Worm (Caenorhabditis elegans): ENCODE measurements around the gene str-5.
"Not testable (repeated sequence)": the region's sequence is repeated elsewhere in the genome, so short reads cannot be mapped to it uniquely, and the experiment has no call there.

Gene str-5

ce11 chrV:15741851-15742250, 11.2 kb upstream of the str-5 start, which contains the start of gene str-18:
Gene str-18 (minus strand): TSS chrV:15741951.
- TF ChIP-seq unc-62 (GFP tag; optimal IDR thresholded peaks at IDR 0.05), result no peak

DNA sequence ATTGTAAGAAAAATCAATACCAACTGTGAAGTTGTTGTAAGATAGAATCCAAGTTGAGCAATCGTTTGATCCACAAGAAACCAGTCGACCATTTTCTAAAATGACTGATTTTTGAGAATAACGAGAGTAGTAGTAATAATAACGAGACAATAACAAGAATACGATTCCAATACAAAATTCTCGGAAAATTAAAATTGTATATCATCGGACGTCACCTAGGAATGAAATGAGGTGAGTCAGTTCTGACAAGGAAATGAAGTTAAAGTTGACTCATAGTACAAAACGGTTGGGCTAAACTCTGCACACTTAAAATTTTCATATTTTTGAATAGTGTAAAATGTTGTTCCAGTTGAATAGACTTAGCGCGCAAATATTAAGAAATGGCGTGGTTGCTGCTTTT, 8.7 kb upstream of the str-5 start, which contains the start of gene str-19:
TSS of gene str-19 (minus strand) at position 101 of the 400 bp plus-strand sequence.
- not testable (repeated sequence) for TF ChIP-seq unc-62 (GFP tag; optimal IDR thresholded peaks at IDR 0.05)

DNA sequence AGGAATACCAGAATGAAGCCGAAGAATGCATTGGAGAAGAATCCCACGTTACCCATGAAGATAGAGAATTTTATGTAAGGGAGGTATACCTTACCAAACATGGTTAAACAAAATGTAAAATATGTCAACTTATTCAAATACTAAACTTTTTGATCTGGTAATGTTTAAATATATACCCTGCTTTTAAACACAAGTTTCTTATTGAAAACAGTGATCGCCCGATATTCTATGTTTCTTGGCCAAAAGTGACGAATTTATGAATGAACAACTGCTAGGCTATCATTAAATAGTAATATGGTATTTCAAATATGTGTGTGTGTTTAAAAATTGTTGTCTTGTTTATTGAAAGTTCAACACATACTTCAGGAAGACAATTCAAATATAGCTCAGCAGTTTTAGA, 4.7 kb upstream of the str-5 start, which contains the start of gene T23D5.8:
TSS of gene T23D5.8 (minus strand) at position 101 of the 400 bp plus-strand sequence.
- TF ChIP-seq unc-62 (GFP tag; optimal IDR thresholded peaks at IDR 0.05), result not testable (repeated sequence)

DNA sequence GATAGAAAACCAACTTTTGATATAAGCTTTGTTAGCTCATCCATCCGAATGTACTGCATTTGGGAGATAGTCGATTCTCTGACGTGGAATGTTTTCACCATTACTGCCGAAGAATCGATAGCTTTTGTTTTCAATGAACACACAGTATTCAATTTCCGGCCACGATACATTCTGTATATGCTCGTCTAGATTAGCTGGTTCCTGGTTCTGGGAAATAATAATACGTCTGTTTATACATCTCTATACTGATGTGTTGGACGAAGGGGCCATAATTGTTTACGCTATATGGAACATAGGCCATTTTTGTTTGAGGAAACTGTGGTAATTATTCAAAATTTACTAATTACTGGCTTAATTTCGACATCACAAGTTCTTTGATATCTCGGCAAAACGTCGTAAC, 2.9 kb upstream of the str-5 start, which contains the start of gene str-6:
TSS of gene str-6 (minus strand) at position 101 of the 400 bp plus-strand sequence.
- no peak for TF ChIP-seq unc-62 (GFP tag; optimal IDR thresholded peaks at IDR 0.05)

ce11 chrV:15752049-15752448, 992 bp upstream of the str-5 start, which contains the start of gene str-43:
Gene str-43 (minus strand): TSS chrV:15752149.
- TF ChIP-seq unc-62 (GFP tag; optimal IDR thresholded peaks at IDR 0.05), result no peak

- TF ChIP-seq unc-62 (GFP tag; optimal IDR thresholded peaks at IDR 0.05), result not testable (repeated sequence)
Observed at ce11 chrV:15754731-15755130, 1.7 kb downstream of the str-5 start, which contains the start of gene str-8. Gene str-8 (plus strand): TSS chrV:15755031.

DNA sequence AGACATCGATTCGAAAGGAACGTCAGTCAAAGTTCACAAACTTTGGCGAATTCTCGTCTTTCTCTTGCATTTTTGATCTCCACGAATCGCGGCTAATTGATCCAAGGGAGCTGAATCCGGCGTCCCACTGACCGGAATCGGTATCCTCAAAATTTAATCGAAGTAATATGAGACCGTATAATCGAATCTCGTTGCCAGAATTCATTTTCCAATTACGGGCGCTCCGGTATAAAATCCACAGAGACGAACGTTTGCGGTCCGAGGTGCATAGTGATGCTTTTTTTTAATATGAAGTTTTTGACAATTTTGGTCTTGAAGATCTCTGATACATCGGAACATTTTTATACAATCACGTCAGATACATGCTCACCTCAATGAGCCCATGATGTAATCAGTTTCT, 4.6 kb downstream of the str-5 start:
- no peak for TF ChIP-seq unc-62 (GFP tag; optimal IDR thresholded peaks at IDR 0.05)

- TF ChIP-seq unc-62 (GFP tag; optimal IDR thresholded peaks at IDR 0.05), result no peak
Observed at ce11 chrV:15758449-15758848, 5.4 kb downstream of the str-5 start, which contains the start of gene str-9. Gene str-9 (plus strand): TSS chrV:15758749.

DNA sequence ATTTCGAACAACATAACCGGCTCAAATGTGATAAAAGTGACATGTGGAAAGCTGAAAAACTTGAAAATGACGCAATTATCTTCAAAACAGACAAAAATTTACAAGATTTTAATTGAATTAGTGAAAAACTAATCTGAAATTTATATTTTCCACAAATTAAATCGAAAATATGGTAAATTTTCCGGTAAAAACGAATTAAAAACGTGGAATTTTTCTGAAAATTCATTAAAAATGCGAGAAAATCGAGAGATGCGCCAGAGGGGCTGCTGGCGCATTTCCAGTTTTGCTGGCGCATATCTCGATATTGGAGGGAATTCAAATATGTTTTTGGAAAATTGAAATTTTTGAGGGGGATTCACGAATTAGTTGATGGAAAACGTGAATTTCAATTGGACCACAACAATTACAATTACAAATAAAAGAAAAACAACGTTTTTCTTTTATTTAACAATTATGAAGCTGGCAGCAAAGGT, 13.1 kb downstream of the str-5 start, which contains the start of the genes haf-3 and F57A10.2:
TSS of gene haf-3 (minus strand) at position 51 of the 473 bp plus-strand sequence.
TSS of gene F57A10.2 (plus strand) at position 454 of the 473 bp plus-strand sequence.
- no peak for TF ChIP-seq unc-62 (GFP tag; optimal IDR thresholded peaks at IDR 0.05)

ce11 chrV:15769072-15769471, 16.0 kb downstream of the str-5 start, which contains the start of gene F57A10.4:
Gene F57A10.4 (plus strand): TSS chrV:15769438.
- TF ChIP-seq unc-62 (GFP tag; optimal IDR thresholded peaks at IDR 0.05), result no peak

DNA sequence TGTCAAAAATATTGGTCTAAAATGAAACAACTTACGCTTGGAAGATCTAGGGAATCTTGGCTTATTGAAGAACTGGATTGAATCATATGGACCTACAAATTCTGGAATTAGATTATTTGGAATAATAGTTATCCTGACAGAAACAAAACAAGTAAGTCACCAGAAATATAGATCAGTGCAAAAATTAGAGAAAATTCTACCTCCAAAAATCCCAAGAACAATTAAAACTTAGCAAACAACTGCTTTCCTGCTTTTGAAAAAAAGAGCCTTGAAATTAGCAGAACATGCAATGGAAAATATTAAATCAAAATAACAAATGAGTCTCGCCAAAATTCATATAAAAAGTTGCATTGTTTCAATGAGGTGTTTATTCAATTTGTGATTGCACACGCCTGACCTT, 20.1 kb downstream of the str-5 start, which contains the start of gene nhr-60:
TSS of gene nhr-60 (minus strand) at position 101 of the 400 bp plus-strand sequence.
- no peak for TF ChIP-seq unc-62 (GFP tag; optimal IDR thresholded peaks at IDR 0.05)

DNA sequence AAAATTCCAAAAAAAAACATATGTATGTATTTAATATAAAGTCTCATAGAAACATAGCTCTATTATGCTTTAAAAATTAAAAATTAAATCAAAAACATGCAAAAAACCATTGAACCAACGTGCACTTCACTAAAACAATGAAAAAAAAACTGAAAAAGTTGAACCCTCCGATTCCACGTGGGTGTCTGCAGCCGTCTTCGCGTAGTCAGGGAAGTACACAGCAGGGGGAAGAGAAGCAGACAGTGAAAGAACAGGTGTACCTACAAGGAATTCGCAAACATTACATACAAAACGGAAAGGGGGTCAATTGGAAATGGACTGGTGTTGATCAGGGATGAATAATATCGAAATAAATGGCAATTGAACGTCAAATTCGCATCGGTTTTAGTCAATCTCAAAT, 20.9 kb downstream of the str-5 start:
- TF ChIP-seq unc-62 (GFP tag; optimal IDR thresholded peaks at IDR 0.05), result no peak

- no peak for TF ChIP-seq unc-62 (GFP tag; optimal IDR thresholded peaks at IDR 0.05)
Observed at ce11 chrV:15776651-15777050, 23.6 kb downstream of the str-5 start, which contains the start of gene nhr-283. Gene nhr-283 (minus strand): TSS chrV:15776751.

DNA sequence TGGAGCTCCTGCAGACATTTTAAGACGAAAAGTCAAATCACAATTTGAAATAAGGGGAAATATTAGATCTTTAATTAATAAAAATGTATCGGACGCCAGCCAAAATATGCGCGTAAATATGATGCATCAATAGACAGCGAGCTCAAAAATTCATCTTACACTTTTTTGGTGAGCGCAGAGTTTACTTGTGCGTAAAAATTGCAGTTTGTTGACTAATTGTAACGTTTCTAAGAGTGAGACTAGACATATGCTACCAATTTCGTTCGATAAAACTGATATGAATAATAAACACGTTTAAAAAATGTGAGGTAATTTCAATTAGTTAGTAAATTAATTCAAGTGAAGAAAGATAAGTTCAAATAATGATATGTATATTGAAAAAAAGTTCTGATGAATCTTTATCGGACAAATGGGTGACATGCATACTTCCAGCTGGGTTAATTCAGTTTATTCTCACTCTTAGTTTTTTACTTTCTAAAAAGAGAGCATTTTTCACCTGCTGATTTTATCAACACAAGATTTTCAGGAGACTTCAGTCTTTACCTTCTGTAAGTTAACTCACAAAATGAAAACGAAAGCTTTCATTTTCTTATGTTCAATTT, 26.2 kb downstream of the str-5 start, which contains the start of the genes nhr-285 and irld-52:
TSS of gene nhr-285 (minus strand) at position 101 of the 602 bp plus-strand sequence.
TSS of gene irld-52 (plus strand) at position 552 of the 602 bp plus-strand sequence.
- no peak for TF ChIP-seq unc-62 (GFP tag; optimal IDR thresholded peaks at IDR 0.05)

DNA sequence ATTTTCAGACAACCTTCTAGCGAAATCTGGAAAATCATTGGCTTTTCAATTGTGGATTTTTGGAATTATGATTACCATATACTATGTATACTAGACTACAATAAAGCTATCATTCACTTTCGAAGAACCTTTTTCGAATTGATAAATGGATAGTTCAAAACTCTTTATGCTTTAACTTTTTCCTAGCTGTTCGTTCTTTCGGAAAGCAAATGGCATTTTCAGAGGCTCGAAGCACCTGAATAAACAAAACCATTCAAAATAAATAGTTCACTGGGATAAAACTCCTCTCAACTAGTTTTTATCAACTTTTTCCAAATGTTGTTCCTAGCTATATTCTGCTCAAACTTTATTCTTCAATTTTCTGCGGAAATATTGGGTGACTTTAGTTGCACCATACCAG, 28.0 kb downstream of the str-5 start, which contains the start of gene T26E4.2:
TSS of gene T26E4.2 (plus strand) at position 301 of the 400 bp plus-strand sequence.
- no peak for TF ChIP-seq unc-62 (GFP tag; optimal IDR thresholded peaks at IDR 0.05)

- no peak for TF ChIP-seq unc-62 (GFP tag; optimal IDR thresholded peaks at IDR 0.05)
Observed at ce11 chrV:15782494-15782893, 29.5 kb downstream of the str-5 start, which contains the start of gene T26E4.3. Gene T26E4.3 (plus strand): TSS chrV:15782794.

Data from whole organism, dauer.